Fruit fly (Drosophila melanogaster) whole organism, adult: Measurements from ENCODE around the gene CG6465.

Experiments used
- CG11617 ChIP-seq: fragments of 200-800 bp; sonication (Bioruptor generic); optimal IDR thresholded peaks from 2 replicates; lab custom pipeline; 2017; ENCODE audit warnings: mild to moderate bottlenecking, missing biosample characterization, missing genetic modification reagents, missing genetic modification characterization
- CG12768 ChIP-seq: fragments of 200-800 bp; sonication (Bioruptor generic); optimal IDR thresholded peaks from 2 replicates; lab custom pipeline; 2017; ENCODE audit warnings: missing biosample characterization, missing genetic modification characterization, mild to moderate bottlenecking, moderate library complexity, missing genetic modification reagents
- CG14711 ChIP-seq: fragments of 200-800 bp; sonication (Bioruptor generic); optimal IDR thresholded peaks from 2 replicates; lab custom pipeline; 2018; ENCODE audit warnings: missing biosample characterization, mild to moderate bottlenecking, missing genetic modification characterization, moderate library complexity
- CG1620 ChIP-seq: fragments of 200-800 bp; sonication (Bioruptor generic); optimal IDR thresholded peaks from 2 replicates; lab custom pipeline; 2016; ENCODE audit warnings: missing biosample characterization, missing genetic modification characterization
- CG33017 ChIP-seq: fragments of 200-800 bp; sonication (Bioruptor generic); optimal IDR thresholded peaks from 2 replicates; lab custom pipeline; 2018; ENCODE audit warnings: missing biosample characterization, mild to moderate bottlenecking, missing genetic modification characterization, moderate library complexity
- CG5204 ChIP-seq: fragments of 200-800 bp; sonication (Bioruptor generic); optimal IDR thresholded peaks from 2 replicates; lab custom pipeline; 2016; ENCODE audit warnings: missing biosample characterization, missing genetic modification characterization
- CG7045 ChIP-seq: fragments of 200-800 bp; sonication (Bioruptor generic); optimal IDR thresholded peaks from 2 replicates; lab custom pipeline; 2017; ENCODE audit warnings: missing biosample characterization, mild to moderate bottlenecking, missing genetic modification characterization
- CG7101 ChIP-seq: fragments of 200-800 bp; sonication (Bioruptor generic); optimal IDR thresholded peaks from 2 replicates; lab custom pipeline; 2018; ENCODE audit warnings: missing biosample characterization, mild to moderate bottlenecking, missing genetic modification characterization, moderate library complexity
- Clk ChIP-seq: fragments of 200-800 bp; sonication (Bioruptor generic); optimal IDR thresholded peaks from 2 replicates; lab custom pipeline; 2017; ENCODE audit warnings: missing biosample characterization, missing genetic modification characterization
- Crg-1 ChIP-seq: fragments of 200-800 bp; sonication (Bioruptor generic); optimal IDR thresholded peaks from 2 replicates; lab custom pipeline; 2016; ENCODE audit warnings: missing biosample characterization, missing genetic modification characterization
- Hr96 ChIP-seq: fragments of 200-800 bp; sonication (Bioruptor generic); optimal IDR thresholded peaks from 2 replicates; lab custom pipeline; 2016; ENCODE audit warnings: missing biosample characterization, missing genetic modification characterization
- Mnt ChIP-seq: fragments of 200-800 bp; sonication (Bioruptor generic); optimal IDR thresholded peaks from 2 replicates; lab custom pipeline; 2016; ENCODE audit warnings: missing biosample characterization, mild to moderate bottlenecking, missing genetic modification characterization
- bab1 ChIP-seq: fragments of 200-800 bp; sonication (Bioruptor generic); optimal IDR thresholded peaks from 3 replicates; lab custom pipeline; 2019; ENCODE audit warnings: missing biosample characterization, mild to moderate bottlenecking, missing genetic modification characterization, moderate library complexity
- cic ChIP-seq: fragments of 200-800 bp; sonication (Bioruptor generic); optimal IDR thresholded peaks from 2 replicates; lab custom pipeline; 2017; ENCODE audit warnings: missing biosample characterization, mild to moderate bottlenecking, missing genetic modification characterization, moderate library complexity
- cnc ChIP-seq, 2 experiments: fragments of >200 bp; optimal IDR thresholded peaks; 2 replicates each; lab custom pipeline; 2017
- kay ChIP-seq: fragments of 200-800 bp; sonication (Bioruptor generic); peaks from one replicate; lab custom pipeline; 2016; ENCODE audit warnings: missing biosample characterization, missing genetic modification characterization, borderline replicate concordance
- ovo ChIP-seq: fragments of 200-800 bp; sonication (Bioruptor generic); optimal IDR thresholded peaks from 2 replicates; lab custom pipeline; 2016; ENCODE audit warnings: missing biosample characterization, missing genetic modification characterization
- pad ChIP-seq: fragments of 200-800 bp; sonication (Bioruptor generic); optimal IDR thresholded peaks from 3 replicates; lab custom pipeline; 2017; ENCODE audit warnings: missing biosample characterization, missing genetic modification characterization, mild to moderate bottlenecking, moderate library complexity, missing genetic modification reagents
- tj ChIP-seq: fragments of 200-800 bp; sonication (Bioruptor generic); optimal IDR thresholded peaks from 3 replicates; lab custom pipeline; 2017; ENCODE audit warnings: missing biosample characterization, mild to moderate bottlenecking, missing genetic modification characterization, moderate library complexity
- toe ChIP-seq: fragments of 200-800 bp; sonication (Bioruptor generic); optimal IDR thresholded peaks from 2 replicates; lab custom pipeline; 2016; ENCODE audit warnings: missing biosample characterization, missing genetic modification characterization

CG6465 gene

dm6 chr3R:10706763-10707162 is 29.7 kb upstream of the CG6465 start, which contains the start of the genes CG31467 and CG14684:
Gene CG31467 (minus strand): TSS chr3R:10706863.
Gene CG14684 (plus strand): TSS chr3R:10706974.
- TF ChIP-seq cnc (optimal IDR thresholded peaks at IDR 0.05; lab: Kevin White, UChicago) (no peak), CG7045 (no peak), Clk (GFP tag; lab: Kevin White, UChicago) (no peak), tj (GFP tag; lab: Kevin White, UChicago) (no peak), Crg-1 (GFP tag; lab: Kevin White, UChicago) (no peak), toe (GFP tag; lab: Kevin White, UChicago) (no peak), Hr96 (GFP tag; lab: Kevin White, UChicago) (no peak), CG12768 (GFP tag; lab: Kevin White, UChicago) (no peak), CG33017 (tag; lab: Kevin White, UChicago) (no peak), CG11617 (GFP tag; lab: Kevin White, UChicago) (no peak), kay (GFP tag; lab: Kevin White, UChicago) (no peak), pad (GFP tag; lab: Kevin White, UChicago) (no peak), ovo (no peak), CG7101 (no peak), CG1620 (no peak), CG5204 (GFP tag; lab: Kevin White, UChicago) (no peak), Mnt (GFP tag; lab: Kevin White, UChicago) (no peak), CG14711 (tag; lab: Kevin White, UChicago) (no peak), cic (GFP tag; lab: Kevin White, UChicago) (no peak)

dm6 chr3R:10704975-10705374 is 27.9 kb upstream of the CG6465 start, which contains the start of gene CG31391:
Gene CG31391 (minus strand): TSS chr3R:10705075.
- TF ChIP-seq CG14711 (tag; lab: Kevin White, UChicago): no peak
- no peak for TF ChIP-seq bab1 (GFP tag; lab: Kevin White, UChicago)
- TF ChIP-seq CG33017 (tag; lab: Kevin White, UChicago): no peak
- TF ChIP-seq kay (GFP tag; lab: Kevin White, UChicago): no peak
- TF ChIP-seq CG11617 (GFP tag; lab: Kevin White, UChicago): no peak

DNA sequence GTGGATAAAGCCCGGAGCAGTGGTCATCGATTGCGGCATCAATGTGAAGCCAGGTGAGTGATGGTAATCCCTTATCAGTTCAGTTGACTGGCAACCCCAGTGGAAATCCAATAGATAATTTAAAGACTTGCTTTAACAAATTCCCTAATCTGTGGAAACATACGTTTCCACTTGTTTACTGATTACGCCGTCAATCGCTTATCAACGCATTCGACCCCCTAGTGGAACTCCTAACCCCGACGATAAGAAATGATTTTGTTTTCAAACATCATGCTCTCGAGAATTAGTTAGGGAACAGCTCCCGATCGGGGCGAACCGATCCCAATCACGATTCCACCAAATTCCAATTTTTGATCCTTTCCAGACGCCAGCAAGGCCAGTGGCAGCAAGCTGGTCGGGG is 23.6 kb upstream of the CG6465 start:
- TF ChIP-seq Crg-1 (GFP tag; lab: Kevin White, UChicago): no peak

dm6 chr3R:10699020-10699951 is 22.2 kb upstream of the CG6465 start:
- TF ChIP-seq pad (GFP tag; lab: Kevin White, UChicago) (no peak), tj (GFP tag; lab: Kevin White, UChicago) (peak; percentile 8), ovo (no peak), cnc (optimal IDR thresholded peaks at IDR 0.05; lab: Kevin White, UChicago) (no peak), CG33017 (tag; lab: Kevin White, UChicago) (no peak), kay (GFP tag; lab: Kevin White, UChicago) (no peak), toe (GFP tag; lab: Kevin White, UChicago) (no peak), Mnt (GFP tag; lab: Kevin White, UChicago) (no peak), bab1 (GFP tag; lab: Kevin White, UChicago) (no peak), Crg-1 (GFP tag; lab: Kevin White, UChicago) (no peak), CG7045 (no peak), cic (GFP tag; lab: Kevin White, UChicago) (peak; percentile 1), Hr96 (GFP tag; lab: Kevin White, UChicago) (no peak), CG5204 (GFP tag; lab: Kevin White, UChicago) (no peak), CG12768 (GFP tag; lab: Kevin White, UChicago) (no peak), CG11617 (GFP tag; lab: Kevin White, UChicago) (peak; percentile 6), CG7101 (no peak), CG14711 (tag; lab: Kevin White, UChicago) (no peak), Clk (GFP tag; lab: Kevin White, UChicago) (no peak), CG1620 (no peak)

DNA sequence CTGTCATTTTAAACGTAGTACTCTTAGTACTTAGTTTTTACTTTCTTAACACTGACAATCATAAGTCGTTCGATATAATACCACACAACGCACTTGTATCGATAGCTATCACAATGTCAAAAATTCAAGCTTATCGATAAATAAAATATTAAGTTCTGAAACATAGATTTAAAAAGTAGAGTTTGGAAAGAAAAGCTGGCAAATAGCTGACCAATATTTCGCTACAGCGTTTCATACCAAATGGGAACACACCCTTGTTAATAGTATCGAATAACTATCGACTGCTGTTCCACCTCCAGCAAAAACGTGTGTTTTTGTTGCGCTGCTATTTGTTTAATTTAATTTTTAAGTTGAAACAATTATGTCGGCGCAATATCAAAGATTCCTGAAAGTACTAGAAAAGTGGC is 19.3 kb upstream of the CG6465 start, which contains the start of the genes pug, CG14683 and CG46459:
pug (plus strand) TSS at position 164 of the 407 bp plus-strand sequence.
CG14683 (plus strand) TSS at position 277 of the 407 bp plus-strand sequence.
CG46459 (plus strand) TSS at position 277 of the 407 bp plus-strand sequence.
- TF ChIP-seq Crg-1 (GFP tag; lab: Kevin White, UChicago): peak; percentile 28
- TF ChIP-seq ovo: no peak
- TF ChIP-seq cnc (optimal IDR thresholded peaks at IDR 0.05; lab: Kevin White, UChicago): no peak
- no peak for TF ChIP-seq tj (GFP tag; lab: Kevin White, UChicago)
- peak; percentile 19 for TF ChIP-seq CG5204 (GFP tag; lab: Kevin White, UChicago)
- peak; percentile 53 for TF ChIP-seq Hr96 (GFP tag; lab: Kevin White, UChicago)
- peak; percentile 68 for TF ChIP-seq kay (GFP tag; lab: Kevin White, UChicago)
- TF ChIP-seq pad (GFP tag; lab: Kevin White, UChicago): peak; percentile 22
- TF ChIP-seq cic (GFP tag; lab: Kevin White, UChicago): no peak
- peak; percentile 15 for TF ChIP-seq CG14711 (tag; lab: Kevin White, UChicago)
- TF ChIP-seq toe (GFP tag; lab: Kevin White, UChicago): peak; percentile 45
- no peak for TF ChIP-seq CG7045
- no peak for TF ChIP-seq CG11617 (GFP tag; lab: Kevin White, UChicago)
- peak; percentile 46 for TF ChIP-seq CG1620
- TF ChIP-seq bab1 (GFP tag; lab: Kevin White, UChicago): peak; percentile 11
- peak; percentile 18 for TF ChIP-seq CG7101
- peak; percentile 56 for TF ChIP-seq Mnt (GFP tag; lab: Kevin White, UChicago)
